Fruit fly (Drosophila melanogaster): ENCODE results near the gene CG15337.

The CG15337 gene

DNA sequence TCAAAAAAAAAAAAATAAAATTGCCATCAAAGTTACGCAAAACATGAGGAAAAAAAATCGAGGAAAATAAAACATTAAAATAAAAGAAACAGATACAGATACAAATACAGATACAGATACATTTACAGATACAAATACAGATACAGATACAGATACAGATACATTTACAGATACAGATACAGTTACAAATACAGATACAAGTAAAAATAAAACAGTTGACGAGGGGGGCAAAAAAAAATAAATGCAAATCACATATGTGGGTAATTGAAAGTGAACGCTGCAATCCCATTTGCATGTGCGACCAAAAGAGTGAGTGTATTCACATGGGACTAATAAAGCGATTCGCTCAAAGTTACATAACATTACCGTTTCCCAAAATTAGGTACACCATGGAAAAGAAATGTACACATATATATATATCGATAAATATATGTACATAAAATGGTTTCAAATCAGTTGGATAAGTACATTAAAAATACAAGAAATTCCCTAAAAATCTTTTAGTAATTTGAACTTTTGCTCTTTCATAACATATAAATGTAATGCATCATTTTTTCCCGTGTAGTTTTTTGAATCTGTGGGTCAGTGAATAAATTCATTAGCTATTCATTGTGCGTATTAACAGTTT lies 45.9 kb downstream of the CG15337 start (continued):
- no peak for TF ChIP-seq net (GFP tag; optimal IDR thresholded peaks at IDR 0.05)
- TF ChIP-seq CG10631 (GFP tag; optimal IDR thresholded peaks at IDR 0.05): no peak
- no peak for TF ChIP-seq Eip93F (GFP tag; optimal IDR thresholded peaks at IDR 0.05)
- no peak for TF ChIP-seq CG4318 (GFP tag; optimal IDR thresholded peaks at IDR 0.05)
- no peak for TF ChIP-seq dsx (GFP tag; optimal IDR thresholded peaks at IDR 0.05; ENCODE audit: poor library complexity, severe bottlenecking)
- TF ChIP-seq ss (GFP tag; optimal IDR thresholded peaks at IDR 0.05): no peak
- TF ChIP-seq fd59A (GFP tag; optimal IDR thresholded peaks at IDR 0.05): no peak
- peak; percentile 46; the same call in 1 of the 2 replicates for TF ChIP-seq CG15336 (GFP tag; IDR thresholded peaks at IDR 0.05)
- TF ChIP-seq CG1621 (tag; optimal IDR thresholded peaks at IDR 0.05): no peak
- no peak for TF ChIP-seq lz (GFP tag; optimal IDR thresholded peaks at IDR 0.05)
- no peak for TF ChIP-seq Sox14 (GFP tag; optimal IDR thresholded peaks at IDR 0.05)
- no peak for TF ChIP-seq CG6854 (GFP tag; optimal IDR thresholded peaks at IDR 0.05)
- TF ChIP-seq pdm3 (GFP tag; optimal IDR thresholded peaks at IDR 0.05): peak; percentile 10
- TF ChIP-seq Sox102F (GFP tag; optimal IDR thresholded peaks at IDR 0.05): no peak
- TF ChIP-seq CG3919 (GFP tag; optimal IDR thresholded peaks at IDR 0.05): no peak
- no peak for TF ChIP-seq CG8632 (GFP tag; optimal IDR thresholded peaks at IDR 0.05)
- TF ChIP-seq Eip75B (GFP tag; optimal IDR thresholded peaks at IDR 0.05): no peak
- no peak for TF ChIP-seq fd85E (GFP tag; optimal IDR thresholded peaks at IDR 0.05)
- TF ChIP-seq cyc (GFP tag; optimal IDR thresholded peaks at IDR 0.05): no peak
- 0 out of 2 replicates have a peak, but pooled peaks have one; percentile 13 for TF ChIP-seq Gug (GFP tag; IDR thresholded peaks at IDR 0.05)
- TF ChIP-seq CG11902 (GFP tag; optimal IDR thresholded peaks at IDR 0.05): no peak
- no peak for TF ChIP-seq dac (GFP tag; optimal IDR thresholded peaks at IDR 0.05)
- TF ChIP-seq Blimp-1 (GFP tag; optimal IDR thresholded peaks at IDR 0.05): peak; percentile 30
- TF ChIP-seq Met (GFP tag; optimal IDR thresholded peaks at IDR 0.05): no peak
- no peak for TF ChIP-seq Hr39 (GFP tag; optimal IDR thresholded peaks at IDR 0.05)

DNA sequence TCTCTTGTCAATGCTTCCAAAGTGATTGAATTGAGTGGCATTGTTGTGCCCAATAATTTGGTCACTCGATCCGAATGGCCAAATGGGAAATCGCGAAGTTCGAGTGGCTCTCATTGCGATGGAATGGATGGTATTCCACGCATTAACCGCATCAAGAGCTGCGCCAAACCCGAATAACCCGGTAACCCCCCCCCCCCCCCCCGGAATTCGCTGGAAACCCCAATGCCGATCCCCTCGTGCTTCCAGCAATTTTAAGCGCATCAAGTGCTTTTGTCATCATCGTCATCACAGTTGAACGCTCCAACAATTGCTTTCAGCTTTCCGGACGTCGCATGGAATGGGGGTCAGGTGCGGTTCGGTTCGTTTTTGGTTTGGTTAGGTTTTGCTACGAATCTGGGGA lies 46.7 kb downstream of the CG15337 start:
- TF ChIP-seq salr (GFP tag; optimal IDR thresholded peaks at IDR 0.05): no peak
- TF ChIP-seq CG7368 (GFP tag; optimal IDR thresholded peaks at IDR 0.05): no peak
- no peak for TF ChIP-seq Gug (GFP tag; IDR thresholded peaks at IDR 0.05)
- TF ChIP-seq CG31627 (GFP tag; optimal IDR thresholded peaks at IDR 0.05): no peak

- TF ChIP-seq Hr39 (GFP tag; optimal IDR thresholded peaks at IDR 0.05) (peak; percentile 20), cyc (GFP tag; optimal IDR thresholded peaks at IDR 0.05) (no peak), fd85E (GFP tag; optimal IDR thresholded peaks at IDR 0.05) (no peak), Met (GFP tag; optimal IDR thresholded peaks at IDR 0.05) (no peak), eg (GFP tag; IDR thresholded peaks at IDR 0.05) (peak; percentile 57; the same call in 1 of the 3 replicates), CG3919 (GFP tag; optimal IDR thresholded peaks at IDR 0.05) (peak; percentile 26), CG15336 (GFP tag; IDR thresholded peaks at IDR 0.05) (peak; percentile 56), CG31627 (GFP tag; optimal IDR thresholded peaks at IDR 0.05) (no peak), Hr38 (GFP tag; optimal IDR thresholded peaks at IDR 0.05) (no peak), CG6276 (GFP tag; optimal IDR thresholded peaks at IDR 0.05) (peak; percentile 40), pdm3 (GFP tag; optimal IDR thresholded peaks at IDR 0.05) (peak; percentile 13), vri (GFP tag; optimal IDR thresholded peaks at IDR 0.05) (no peak), CG11902 (GFP tag; optimal IDR thresholded peaks at IDR 0.05) (no peak), esn (GFP tag; optimal IDR thresholded peaks at IDR 0.05) (no peak), topi (GFP tag; optimal IDR thresholded peaks at IDR 0.05) (no peak), OdsH (GFP tag; optimal IDR thresholded peaks at IDR 0.05) (peak; percentile 19), CG7368 (GFP tag; optimal IDR thresholded peaks at IDR 0.05) (no peak), CG8632 (GFP tag; optimal IDR thresholded peaks at IDR 0.05) (peak; percentile 25), spab (GFP tag; optimal IDR thresholded peaks at IDR 0.05) (no peak), Eip78C (GFP tag) (peak; percentile 74), Ets21C (GFP tag; optimal IDR thresholded peaks at IDR 0.05) (no peak), fd59A (GFP tag; optimal IDR thresholded peaks at IDR 0.05) (no peak), CG4318 (GFP tag; optimal IDR thresholded peaks at IDR 0.05) (peak; percentile 6), CG6808 (GFP tag; optimal IDR thresholded peaks at IDR 0.05) (no peak), Sox14 (GFP tag; optimal IDR thresholded peaks at IDR 0.05) (peak; percentile 11), salr (GFP tag; optimal IDR thresholded peaks at IDR 0.05) (no peak), dsx (GFP tag; optimal IDR thresholded peaks at IDR 0.05; ENCODE audit: poor library complexity, severe bottlenecking) (no peak), CG9139 (GFP tag; optimal IDR thresholded peaks at IDR 0.05) (no peak), Eip93F (GFP tag; optimal IDR thresholded peaks at IDR 0.05) (no peak), CG10631 (GFP tag; optimal IDR thresholded peaks at IDR 0.05) (peak; percentile 42), CG6163 (GFP tag; IDR thresholded peaks at IDR 0.05) (0 out of 3 replicates have a peak, but pooled peaks have one; percentile 46), svp (GFP tag) (no peak), CG10669 (GFP tag; optimal IDR thresholded peaks at IDR 0.05) (peak; percentile 9), CG3032 (tag; optimal IDR thresholded peaks at IDR 0.05) (no peak), fkh (GFP tag; optimal IDR thresholded peaks at IDR 0.05) (no peak)
Observed at dm6 chrX:8207054-8207453, 47.2 kb downstream of the CG15337 start.
